Fruit fly (Drosophila melanogaster): ENCODE measurements around the gene CG34281.

The CG34281 gene

dm6 chr3R:17612587-17612986 lies at the start of gene CG34281:
TSS of gene CG34281 (plus strand) at chr3R:17612887.
- TF ChIP-seq Sin3A (optimal IDR thresholded peaks at IDR 0.05) (no peak), insv (optimal IDR thresholded peaks at IDR 0.05) (no peak), ttk (optimal IDR thresholded peaks at IDR 0.05) (no peak), psq (optimal IDR thresholded peaks at IDR 0.05) (no peak)

- TF ChIP-seq Myc (optimal IDR thresholded peaks at IDR 0.05), result no peak
- no peak for TF ChIP-seq insv (optimal IDR thresholded peaks at IDR 0.05)
- no peak for TF ChIP-seq h (optimal IDR thresholded peaks at IDR 0.05)
- TF ChIP-seq ttk (optimal IDR thresholded peaks at IDR 0.05), result no peak
- TF ChIP-seq Sin3A (optimal IDR thresholded peaks at IDR 0.05), result no peak
- no peak for TF ChIP-seq psq (optimal IDR thresholded peaks at IDR 0.05)
Observed at dm6 chr3R:17564837-17565236, 47.9 kb upstream of the CG34281 start.

DNA sequence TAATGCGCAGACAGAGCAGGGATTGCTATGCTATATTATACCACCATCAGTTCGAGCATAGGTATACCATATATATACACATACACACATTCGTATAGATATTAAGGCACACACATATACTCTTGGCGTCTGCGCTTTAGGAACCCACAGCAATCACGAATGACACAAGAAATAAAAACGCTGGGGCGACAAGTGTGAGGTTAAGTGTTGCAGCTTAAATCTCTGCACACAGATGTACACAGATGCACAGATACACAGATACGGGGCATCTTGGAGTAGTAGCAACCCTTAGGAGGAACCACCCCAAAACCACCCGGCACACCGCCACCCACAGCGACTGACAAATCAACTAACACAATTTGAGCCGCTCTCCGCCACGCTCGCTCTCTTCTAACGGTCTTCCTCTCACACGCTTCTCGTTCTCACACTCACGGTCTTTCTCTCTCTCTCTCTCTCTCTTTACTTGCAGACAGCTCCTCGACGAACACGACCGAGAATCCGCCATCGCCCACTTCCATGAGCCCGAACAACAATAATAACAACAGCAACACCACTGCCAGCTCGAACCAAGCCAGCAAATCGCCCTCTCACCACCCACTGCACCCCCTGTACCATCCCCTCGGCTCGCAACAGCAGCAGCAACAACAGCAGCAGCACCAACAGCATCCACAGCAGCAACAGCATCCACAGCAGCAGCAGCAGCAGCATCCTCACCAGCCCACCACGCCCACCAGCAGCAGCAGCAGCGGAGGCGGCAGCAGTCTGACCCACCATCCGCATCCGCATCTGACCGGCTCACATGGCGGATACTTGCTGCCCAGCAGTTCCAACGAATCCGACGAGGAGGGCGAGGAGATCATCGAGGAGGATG lies 45.8 kb upstream of the CG34281 start:
- TF ChIP-seq Sin3A (optimal IDR thresholded peaks at IDR 0.05) (no peak), insv (optimal IDR thresholded peaks at IDR 0.05) (no peak), ttk (optimal IDR thresholded peaks at IDR 0.05) (no peak), Myc (optimal IDR thresholded peaks at IDR 0.05) (no peak), psq (optimal IDR thresholded peaks at IDR 0.05) (no peak), h (optimal IDR thresholded peaks at IDR 0.05) (no peak)

DNA sequence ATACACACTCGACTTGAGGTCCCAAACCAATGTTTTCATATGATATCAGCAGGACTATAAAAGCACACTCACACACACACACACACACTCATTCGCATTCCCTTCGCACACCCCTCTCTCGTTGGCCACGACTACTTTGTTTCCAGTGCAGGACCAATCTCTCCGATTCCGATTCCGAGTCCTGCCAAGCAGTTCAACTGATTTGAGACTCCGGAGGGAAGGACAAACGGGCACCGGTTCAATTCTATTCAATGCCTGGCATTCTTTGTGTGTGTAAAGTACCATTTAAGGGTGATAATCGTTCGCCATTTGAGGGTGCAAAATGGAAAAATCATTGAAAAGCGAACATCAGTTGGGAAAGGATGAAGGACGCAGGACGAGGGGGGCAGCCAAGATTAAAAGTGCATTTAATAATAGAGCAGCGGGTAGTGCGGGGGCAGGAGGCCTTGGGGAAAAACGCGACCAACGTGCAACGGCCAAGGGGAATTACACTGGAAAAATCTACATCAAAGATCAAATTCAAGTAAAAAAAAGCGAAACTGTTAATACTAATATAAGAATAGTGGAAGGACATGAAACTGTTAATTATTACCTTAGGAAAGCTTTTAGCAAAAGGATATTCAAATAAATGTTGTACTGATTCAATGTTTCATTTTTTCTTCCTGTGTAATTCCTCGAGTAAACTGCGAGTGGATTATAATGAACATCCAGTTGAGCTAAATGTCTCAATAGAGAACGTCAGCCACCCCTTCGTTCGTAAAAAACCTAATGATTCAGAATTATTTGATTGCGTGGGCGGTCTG lies 28.8 kb upstream of the CG34281 start:
- TF ChIP-seq ttk (optimal IDR thresholded peaks at IDR 0.05), result no peak

DNA sequence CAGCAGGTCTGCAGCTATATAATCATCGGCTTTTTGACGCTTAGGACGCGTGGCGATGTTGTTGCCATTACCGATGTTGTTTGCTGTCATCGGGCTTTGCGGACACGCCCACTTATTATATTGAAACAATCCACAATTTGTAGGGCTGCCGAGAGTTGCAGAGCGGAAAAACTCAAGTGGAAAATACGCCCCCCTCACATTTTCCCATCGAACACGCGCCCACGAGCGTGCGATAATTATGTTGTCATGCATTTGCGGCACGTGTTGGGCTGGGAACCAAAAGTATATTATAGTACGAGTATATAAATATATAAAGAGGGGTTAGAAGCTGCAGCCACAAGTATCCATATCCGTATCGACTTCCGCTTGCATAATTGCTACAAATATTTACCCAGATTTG lies 23.9 kb upstream of the CG34281 start:
- no peak for TF ChIP-seq insv (optimal IDR thresholded peaks at IDR 0.05)
- no peak for TF ChIP-seq Sin3A (optimal IDR thresholded peaks at IDR 0.05)
- TF ChIP-seq ttk (optimal IDR thresholded peaks at IDR 0.05), result no peak
- no peak for TF ChIP-seq h (optimal IDR thresholded peaks at IDR 0.05)
- no peak for TF ChIP-seq psq (optimal IDR thresholded peaks at IDR 0.05)
- no peak for TF ChIP-seq Myc (optimal IDR thresholded peaks at IDR 0.05)

- TF ChIP-seq Sin3A (optimal IDR thresholded peaks at IDR 0.05), result no peak
- TF ChIP-seq h (optimal IDR thresholded peaks at IDR 0.05), result no peak
- no peak for TF ChIP-seq Myc (optimal IDR thresholded peaks at IDR 0.05)
- no peak for TF ChIP-seq ttk (optimal IDR thresholded peaks at IDR 0.05)
- no peak for TF ChIP-seq psq (optimal IDR thresholded peaks at IDR 0.05)
- TF ChIP-seq insv (optimal IDR thresholded peaks at IDR 0.05), result no peak
Observed at dm6 chr3R:17591831-17592230, 20.9 kb upstream of the CG34281 start.

DNA sequence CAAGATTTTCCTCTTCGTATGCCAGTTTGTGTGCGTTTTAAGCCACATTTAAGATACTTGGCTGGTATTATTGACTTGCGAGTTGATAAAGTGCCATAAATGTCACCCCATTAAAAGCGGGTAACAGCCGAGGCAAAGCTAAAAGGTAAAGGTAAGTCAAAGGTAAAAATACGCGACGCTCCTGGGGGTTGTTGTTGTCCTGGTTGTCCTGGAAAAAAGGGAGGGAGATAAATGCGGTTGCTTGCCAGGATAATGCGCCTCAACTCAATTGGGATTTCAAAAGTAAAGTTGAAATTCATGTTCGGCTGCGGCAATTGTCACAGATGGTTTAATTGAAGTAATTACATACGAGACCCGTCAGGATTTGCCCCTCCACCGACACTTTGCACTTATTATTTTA lies 19.2 kb upstream of the CG34281 start:
- TF ChIP-seq psq (optimal IDR thresholded peaks at IDR 0.05) (no peak), h (optimal IDR thresholded peaks at IDR 0.05) (no peak), Myc (optimal IDR thresholded peaks at IDR 0.05) (no peak), insv (optimal IDR thresholded peaks at IDR 0.05) (no peak), ttk (optimal IDR thresholded peaks at IDR 0.05) (no peak), Sin3A (optimal IDR thresholded peaks at IDR 0.05) (no peak)

DNA sequence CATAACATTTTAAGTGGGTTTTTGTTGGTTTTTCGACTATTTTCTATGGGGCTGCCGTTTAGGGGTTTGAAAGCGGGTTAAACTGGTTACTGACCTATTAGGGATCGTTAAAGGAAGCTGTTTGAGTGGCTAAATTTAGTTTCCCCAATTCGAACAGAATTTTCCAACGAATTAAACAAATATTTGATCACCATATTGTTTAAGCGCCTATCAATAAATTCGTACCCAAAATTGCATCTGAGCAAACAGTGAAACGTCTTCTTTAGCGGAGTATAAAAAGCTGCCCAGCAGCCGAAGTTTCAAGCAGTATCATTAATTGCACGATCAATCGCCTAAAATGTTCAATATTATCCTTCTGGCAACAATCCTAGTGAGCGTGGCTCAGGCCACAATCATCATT lies 18.6 kb upstream of the CG34281 start, which contains the start of gene Sgs5bis:
Sgs5bis (plus strand) TSS at position 301 of the 400 bp plus-strand sequence.
- TF ChIP-seq Myc (optimal IDR thresholded peaks at IDR 0.05) (no peak), h (optimal IDR thresholded peaks at IDR 0.05) (no peak), ttk (optimal IDR thresholded peaks at IDR 0.05) (no peak), psq (optimal IDR thresholded peaks at IDR 0.05) (no peak), Sin3A (optimal IDR thresholded peaks at IDR 0.05) (no peak)

- TF ChIP-seq psq (optimal IDR thresholded peaks at IDR 0.05) (no peak), h (optimal IDR thresholded peaks at IDR 0.05) (no peak)
Observed at dm6 chr3R:17595084-17595483, 17.6 kb upstream of the CG34281 start, which contains the start of gene Sgs5. TSS of gene Sgs5 (plus strand) at chr3R:17595362.

dm6 chr3R:17596236-17596635 lies 16.5 kb upstream of the CG34281 start, which contains the start of gene CG7606:
TSS of gene CG7606 (plus strand) at chr3R:17596536.
- TF ChIP-seq psq (optimal IDR thresholded peaks at IDR 0.05) (no peak), h (optimal IDR thresholded peaks at IDR 0.05) (no peak), Sin3A (optimal IDR thresholded peaks at IDR 0.05) (no peak), Myc (optimal IDR thresholded peaks at IDR 0.05) (no peak), insv (optimal IDR thresholded peaks at IDR 0.05) (no peak), ttk (optimal IDR thresholded peaks at IDR 0.05) (no peak)

DNA sequence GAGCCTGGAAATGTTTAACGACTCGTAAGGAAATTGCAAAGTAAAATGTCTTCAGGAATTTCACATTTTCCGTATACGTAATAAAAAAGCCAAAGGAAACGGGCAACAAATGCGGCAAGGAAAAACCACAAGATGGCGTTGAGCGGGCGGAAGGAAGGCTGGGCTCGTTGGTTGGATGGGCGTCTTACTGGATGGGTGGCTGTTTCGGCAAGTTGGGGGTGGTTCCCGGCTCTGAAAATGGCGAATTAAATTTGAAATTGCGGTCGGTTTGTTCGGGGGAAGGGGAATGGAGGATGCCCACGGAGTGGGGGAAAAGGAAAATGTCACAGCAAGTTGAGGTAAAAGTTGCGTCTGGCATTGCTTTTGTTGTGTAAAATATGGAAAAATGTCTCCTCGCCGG lies 13.0 kb upstream of the CG34281 start:
- TF ChIP-seq Myc (optimal IDR thresholded peaks at IDR 0.05) (no peak), psq (optimal IDR thresholded peaks at IDR 0.05) (no peak), h (optimal IDR thresholded peaks at IDR 0.05) (no peak), ttk (optimal IDR thresholded peaks at IDR 0.05) (no peak), insv (optimal IDR thresholded peaks at IDR 0.05) (no peak), Sin3A (optimal IDR thresholded peaks at IDR 0.05) (no peak)

- TF ChIP-seq insv (optimal IDR thresholded peaks at IDR 0.05) (no peak), Myc (optimal IDR thresholded peaks at IDR 0.05) (no peak), psq (optimal IDR thresholded peaks at IDR 0.05) (no peak), Sin3A (optimal IDR thresholded peaks at IDR 0.05) (no peak), h (optimal IDR thresholded peaks at IDR 0.05) (no peak), ttk (optimal IDR thresholded peaks at IDR 0.05) (no peak)
Observed at dm6 chr3R:17601866-17602265, 10.8 kb upstream of the CG34281 start.

All from Kc167 (cell line).